Worm (Caenorhabditis elegans) whole organism, L1 larva: ENCODE results near the gene F47B7.2.

ENCODE experiments used
- C34B4.2 ChIP-seq: sonication (generic microtip); optimal IDR thresholded peaks from 2 replicates; lab custom pipeline; 2017; ENCODE audit warnings: mild to moderate bottlenecking, missing genetic modification characterization, missing compliant biosample characterization
- Y116A8C.19 ChIP-seq: sonication (generic microtip); optimal IDR thresholded peaks from 2 replicates; lab custom pipeline; 2016; ENCODE audit warnings: missing compliant biosample characterization, missing genetic modification characterization, borderline replicate concordance
- alr-1 ChIP-seq: fragments of 200-800 bp; sonication (Bioruptor generic); optimal IDR thresholded peaks from 2 replicates; lab custom pipeline; 2018; ENCODE audit warnings: borderline replicate concordance, mild to moderate bottlenecking, missing genetic modification characterization, missing compliant biosample characterization
- aly-2 ChIP-seq: fragments of 150-350 bp; optimal IDR thresholded peaks from 2 replicates; lab custom pipeline; 2014; ENCODE audit warnings: missing biosample characterization, missing genetic modification characterization
- blmp-1 ChIP-seq: fragments of 150-350 bp; optimal IDR thresholded peaks from 2 replicates; lab custom pipeline; 2014; ENCODE audit warnings: missing biosample characterization, missing genetic modification characterization
- ceh-63 ChIP-seq: fragments of 200-800 bp; sonication (Bioruptor generic); optimal IDR thresholded peaks from 2 replicates; lab custom pipeline; 2018; ENCODE audit warnings: mild to moderate bottlenecking, missing genetic modification characterization, missing compliant biosample characterization
- ceh-82 ChIP-seq, 3 experiments: fragments of 150-350 bp in 1 of 3; sonication (generic microtip) in 2 of 3; optimal IDR thresholded peaks; 2 replicates each; lab custom pipeline; 2014 to 2017; ENCODE audit warnings: missing biosample characterization in 3 of 3, missing genetic modification characterization in 3 of 3
- ces-1 ChIP-seq: fragments of 150-350 bp; optimal IDR thresholded peaks from 2 replicates; lab custom pipeline; 2014; ENCODE audit warnings: missing biosample characterization, missing genetic modification reagents, missing genetic modification characterization
- efl-1 ChIP-seq, 4 experiments: fragments of 150-350 bp; optimal IDR thresholded peaks in 3 of 4; peaks in 1 of 4; 1 replicate in 1 of 4; 2 replicates in 3 of 4; lab custom pipeline; 2014; ENCODE audit warnings: missing biosample characterization in 2 of 4, missing genetic modification characterization in 2 of 4, missing genetic modification reagents in 2 of 4
- egl-27 ChIP-seq, 2 experiments: fragments of 150-350 bp in 1 of 2; sonication (generic microtip); optimal IDR thresholded peaks; 3 replicates each; lab custom pipeline; 2017 to 2018; ENCODE audit warnings: missing biosample characterization in 2 of 2, missing genetic modification characterization in 2 of 2, missing genetic modification reagents in 2 of 2
- elt-2 ChIP-seq: sonication (generic microtip); optimal IDR thresholded peaks from 2 replicates; lab custom pipeline; 2016; ENCODE audit warnings: missing genetic modification characterization, mild to moderate bottlenecking, inconsistent platforms, missing compliant biosample characterization, missing genetic modification reagents
- ets-5 ChIP-seq: fragments of 200-800 bp; sonication (Bioruptor generic); IDR thresholded peaks from 2 replicates; pipeline ENCODE4 v1.3.6; 2022; ENCODE audit warnings: missing genetic modification characterization, missing compliant biosample characterization
- fkh-10 ChIP-seq: sonication (generic microtip); optimal IDR thresholded peaks from 2 replicates; lab custom pipeline; 2017; ENCODE audit warnings: missing biosample characterization, missing genetic modification reagents, missing genetic modification characterization
- fkh-4 ChIP-seq: sonication (generic microtip); optimal IDR thresholded peaks from 2 replicates; lab custom pipeline; 2016; ENCODE audit warnings: missing compliant biosample characterization, missing genetic modification characterization, borderline replicate concordance
- fos-1 ChIP-seq: fragments of 150-350 bp; optimal IDR thresholded peaks from 2 replicates; lab custom pipeline; 2014; ENCODE audit warnings: missing biosample characterization, missing genetic modification characterization
- grh-1 ChIP-seq: fragments of 200-800 bp; sonication (Bioruptor generic); IDR thresholded peaks from 2 replicates; pipeline ENCODE4 v1.3.6; 2022; ENCODE audit warnings: missing genetic modification reagents, missing genetic modification characterization, missing compliant biosample characterization
- hlh-4 ChIP-seq: sonication (generic microtip); optimal IDR thresholded peaks from 2 replicates; lab custom pipeline; 2016; ENCODE audit warnings: mild to moderate bottlenecking, missing genetic modification characterization, missing compliant biosample characterization
- irx-1 ChIP-seq: sonication (generic microtip); optimal IDR thresholded peaks from 2 replicates; lab custom pipeline; 2016; ENCODE audit warnings: missing genetic modification characterization, missing compliant biosample characterization
- isw-1 ChIP-seq: fragments of 200-800 bp; sonication (Bioruptor generic); IDR thresholded peaks from 2 replicates; pipeline ENCODE4 v1.3.6; 2022; ENCODE audit warnings: missing genetic modification characterization, missing compliant biosample characterization
- lin-13 ChIP-seq: fragments of 150-350 bp; optimal IDR thresholded peaks from 2 replicates; lab custom pipeline; 2014; ENCODE audit warnings: missing biosample characterization, missing genetic modification reagents, missing genetic modification characterization
- lin-14 ChIP-seq: fragments of 200-800 bp; sonication (Bioruptor generic); optimal IDR thresholded peaks from 2 replicates; lab custom pipeline; 2018; ENCODE audit warnings: mild to moderate bottlenecking, missing genetic modification characterization, moderate library complexity, missing compliant biosample characterization
- lin-15B ChIP-seq: fragments of 150-350 bp; sonication (generic microtip); optimal IDR thresholded peaks from 3 replicates; lab custom pipeline; 2014; ENCODE audit warnings: missing biosample characterization, missing genetic modification characterization
- lin-35 ChIP-seq, 2 experiments: fragments of 150-350 bp; optimal IDR thresholded peaks; 2 replicates each; lab custom pipeline; 2014; ENCODE audit warnings: missing biosample characterization in 2 of 2, missing genetic modification characterization in 2 of 2, missing genetic modification reagents in 2 of 2
- mab-9 ChIP-seq: fragments of 200-800 bp; sonication (Bioruptor generic); IDR thresholded peaks from 2 replicates; pipeline ENCODE4 v1.3.6; 2022; ENCODE audit warnings: missing genetic modification reagents, missing genetic modification characterization, missing compliant biosample characterization
- mef-2 ChIP-seq: fragments of 150-350 bp; optimal IDR thresholded peaks from 2 replicates; lab custom pipeline; 2014; ENCODE audit warnings: missing biosample characterization, missing genetic modification characterization
- mep-1 ChIP-seq: fragments of 150-350 bp; optimal IDR thresholded peaks from 2 replicates; lab custom pipeline; 2014; ENCODE audit warnings: missing biosample characterization, missing genetic modification characterization
- nhr-11 ChIP-seq: fragments of 150-350 bp; optimal IDR thresholded peaks from 2 replicates; lab custom pipeline; 2014; ENCODE audit warnings: missing biosample characterization, missing genetic modification characterization
- nhr-19 ChIP-seq: fragments of 200-800 bp; sonication (Bioruptor generic); conservative IDR thresholded peaks from 2 replicates; pipeline ENCODE4 v1.3.6; 2022; ENCODE audit warnings: missing genetic modification characterization, missing compliant biosample characterization
- nhr-20 ChIP-seq: sonication (generic microtip); optimal IDR thresholded peaks from 2 replicates; lab custom pipeline; 2016; ENCODE audit warnings: mild to moderate bottlenecking, missing genetic modification characterization, missing compliant biosample characterization
- nhr-237 ChIP-seq: fragments of 150-350 bp; optimal IDR thresholded peaks from 2 replicates; lab custom pipeline; 2014; ENCODE audit warnings: missing biosample characterization, missing genetic modification characterization
- nhr-28 ChIP-seq: fragments of 150-350 bp; optimal IDR thresholded peaks from 2 replicates; lab custom pipeline; 2014; ENCODE audit warnings: missing biosample characterization, missing genetic modification characterization
- nhr-47 ChIP-seq: sonication (generic microtip); optimal IDR thresholded peaks from 2 replicates; lab custom pipeline; 2016; ENCODE audit warnings: mild to moderate bottlenecking, missing genetic modification characterization, moderate library complexity, missing compliant biosample characterization
- nhr-71 ChIP-seq: sonication (generic microtip); optimal IDR thresholded peaks from 2 replicates; lab custom pipeline; 2016; ENCODE audit warnings: mild to moderate bottlenecking, missing genetic modification characterization, moderate library complexity, missing compliant biosample characterization
- nhr-77 ChIP-seq: fragments of 150-350 bp; optimal IDR thresholded peaks from 2 replicates; lab custom pipeline; 2014; ENCODE audit warnings: missing biosample characterization, missing genetic modification characterization
- nhr-84 ChIP-seq: sonication (generic microtip); optimal IDR thresholded peaks from 2 replicates; lab custom pipeline; 2017; ENCODE audit warnings: missing biosample characterization, missing genetic modification characterization
- nhr-85 ChIP-seq: sonication (generic microtip); peaks from one replicate; lab custom pipeline; 2016; ENCODE audit warnings: missing genetic modification characterization, inconsistent platforms, missing compliant biosample characterization
- pag-3 ChIP-seq: sonication (generic microtip); optimal IDR thresholded peaks from 2 replicates; lab custom pipeline; 2017; ENCODE audit warnings: missing genetic modification characterization, mild to moderate bottlenecking, missing compliant biosample characterization, antibody characterized with exemption, borderline replicate concordance; ENCODE audit not compliant: insufficient read depth
- pqm-1 ChIP-seq: sonication (generic microtip); optimal IDR thresholded peaks from 3 replicates; lab custom pipeline; 2017; ENCODE audit warnings: missing biosample characterization, missing genetic modification characterization
- rnt-1 ChIP-seq: sonication (generic microtip); optimal IDR thresholded peaks from 2 replicates; lab custom pipeline; 2016; ENCODE audit warnings: mild to moderate bottlenecking, missing genetic modification characterization, moderate library complexity, missing compliant biosample characterization
- skn-1 ChIP-seq: fragments of 150-350 bp; optimal IDR thresholded peaks from 2 replicates; lab custom pipeline; 2014; ENCODE audit warnings: missing biosample characterization, missing genetic modification characterization
- sptf-1 ChIP-seq: fragments of 150-350 bp; optimal IDR thresholded peaks from 2 replicates; lab custom pipeline; 2014; ENCODE audit warnings: missing biosample characterization, missing genetic modification characterization
- sup-37 ChIP-seq: fragments of 200-800 bp; sonication (Bioruptor generic); optimal IDR thresholded peaks from 2 replicates; lab custom pipeline; 2018; ENCODE audit warnings: mild to moderate bottlenecking, missing genetic modification characterization, missing compliant biosample characterization
- tlp-1 ChIP-seq: fragments of 150-350 bp; optimal IDR thresholded peaks from 2 replicates; lab custom pipeline; 2014; ENCODE audit warnings: missing biosample characterization, missing genetic modification characterization
- unc-130 ChIP-seq: fragments of 150-350 bp; optimal IDR thresholded peaks from 2 replicates; lab custom pipeline; 2017; ENCODE audit warnings: missing biosample characterization, missing genetic modification characterization, inconsistent platforms
- unc-30 ChIP-seq: sonication (generic microtip); optimal IDR thresholded peaks from 2 replicates; lab custom pipeline; 2017; ENCODE audit warnings: missing biosample characterization, missing genetic modification characterization
- unc-98 ChIP-seq: fragments of 200-800 bp; sonication (Bioruptor generic); IDR thresholded peaks from 2 replicates; pipeline ENCODE4 v1.3.6; 2022; ENCODE audit warnings: missing genetic modification characterization, missing compliant biosample characterization
- vab-15 ChIP-seq: sonication (generic microtip); optimal IDR thresholded peaks from 2 replicates; lab custom pipeline; 2017; ENCODE audit warnings: missing genotype, mild to moderate bottlenecking, missing genetic modification characterization, missing compliant biosample characterization
- xbp-1 ChIP-seq: sonication (generic microtip); optimal IDR thresholded peaks from 2 replicates; lab custom pipeline; 2016; ENCODE audit warnings: missing genetic modification characterization, missing compliant biosample characterization

F47B7.2 gene

ce11 chrX:3785111-3785808, 12.7 kb downstream of the F47B7.2 start:
- TF ChIP-seq lin-14 (GFP tag; lab: Kevin White, UChicago) (peak; percentile 17), nhr-47 (no peak), nhr-28 (tag; lab: Kevin White, UChicago) (no peak), vab-15 (tag; lab: Kevin White, UChicago) (no peak), blmp-1 (tag; lab: Kevin White, UChicago) (peak; percentile 81), unc-130 (tag; lab: Kevin White, UChicago) (no peak), nhr-85 (tag; lab: Kevin White, UChicago) (peak; percentile 84), nhr-71 (tag; lab: Kevin White, UChicago) (no peak), lin-35 (GFP tag; optimal IDR thresholded peaks at IDR 0.05; lab: Kevin White, UChicago) (peak in 1 of 2 experiments; percentile 11), isw-1 (GFP tag; lab: Robert Waterston, UW) (no peak)

ce11 chrX:3787431-3788076, 15.0 kb downstream of the F47B7.2 start, which contains the start of gene pmpl-1:
TSS of gene pmpl-1 (plus strand) at chrX:3788026.
- no peak for TF ChIP-seq Y116A8C.19 (tag; lab: Kevin White, UChicago)
- no peak for TF ChIP-seq elt-2
- TF ChIP-seq sptf-1 (tag; lab: Kevin White, UChicago), result no peak
- TF ChIP-seq lin-13 (GFP tag; lab: Kevin White, UChicago), result no peak
- no peak for TF ChIP-seq fkh-10
- no peak for TF ChIP-seq fos-1 (tag; lab: Kevin White, UChicago)
- no peak for TF ChIP-seq nhr-77 (tag; lab: Kevin White, UChicago)
- peak; percentile 81 for TF ChIP-seq nhr-20 (tag; lab: Kevin White, UChicago)
- peak; percentile 50 for TF ChIP-seq rnt-1
- TF ChIP-seq skn-1, result no peak
- no peak for TF ChIP-seq ceh-63 (GFP tag; lab: Kevin White, UChicago)
- no peak for TF ChIP-seq unc-98 (GFP tag; lab: Robert Waterston, UW)
- peak; percentile 79 for TF ChIP-seq mep-1 (tag; lab: Kevin White, UChicago)
- no peak for TF ChIP-seq mef-2 (tag; lab: Kevin White, UChicago)
- no peak for TF ChIP-seq ces-1 (GFP tag; lab: Kevin White, UChicago)
- no peak for TF ChIP-seq sup-37 (GFP tag; lab: Kevin White, UChicago)
- TF ChIP-seq aly-2 (tag; lab: Kevin White, UChicago), result no peak
- TF ChIP-seq fkh-4 (tag; lab: Kevin White, UChicago), result no peak
- TF ChIP-seq nhr-237, result no peak
- TF ChIP-seq xbp-1, result peak; percentile 32
- no peak for TF ChIP-seq pag-3 (tag; lab: Kevin White, UChicago)
- peak; percentile 95 for TF ChIP-seq nhr-85 (tag; lab: Kevin White, UChicago)
- no peak for TF ChIP-seq lin-15B (tag; lab: Kevin White, UChicago)
- TF ChIP-seq tlp-1 (tag; lab: Kevin White, UChicago), result no peak
- peak; percentile 31; the same call in 1 of the 2 replicates for TF ChIP-seq nhr-19 (GFP tag; lab: Robert Waterston, UW)
- peak; percentile 36 for TF ChIP-seq irx-1 (tag; lab: Kevin White, UChicago)
- peak; percentile 50 for TF ChIP-seq unc-130 (tag; lab: Kevin White, UChicago)
- no peak for TF ChIP-seq hlh-4 (tag; lab: Kevin White, UChicago)
- no peak for TF ChIP-seq efl-1 (optimal IDR thresholded peaks at IDR 0.05; lab: Kevin White, UChicago)
- TF ChIP-seq efl-1 (GFP tag; optimal IDR thresholded peaks at IDR 0.05 in 1 of 2; lab: Kevin White, UChicago), result peak in 1 of 2 experiments; percentile 86
- no peak for TF ChIP-seq C34B4.2 (tag; lab: Kevin White, UChicago)
- no peak for TF ChIP-seq egl-27 (tag; optimal IDR thresholded peaks at IDR 0.05; lab: Kevin White, UChicago)
- TF ChIP-seq nhr-11, result no peak
- no peak for TF ChIP-seq nhr-84 (tag; lab: Kevin White, UChicago)
- TF ChIP-seq isw-1 (GFP tag; lab: Robert Waterston, UW), result no peak
- TF ChIP-seq ceh-82 (tag; optimal IDR thresholded peaks at IDR 0.05; lab: Kevin White, UChicago), result peak in 2 of 3 experiments; percentile 8 to 17
- TF ChIP-seq lin-35 (GFP tag; optimal IDR thresholded peaks at IDR 0.05; lab: Kevin White, UChicago), result peak; percentile 34
- no peak for TF ChIP-seq alr-1
- no peak for TF ChIP-seq grh-1 (GFP tag; lab: Robert Waterston, UW)
- TF ChIP-seq mab-9 (GFP tag; lab: Robert Waterston, UW), result no peak
- no peak for TF ChIP-seq pqm-1 (tag; lab: Kevin White, UChicago)
- TF ChIP-seq unc-30 (tag; lab: Kevin White, UChicago), result no peak
- TF ChIP-seq nhr-28 (tag; lab: Kevin White, UChicago), result no peak
- no peak for TF ChIP-seq ets-5 (GFP tag; lab: Robert Waterston, UW)
